Worm (Caenorhabditis elegans) whole organism, mixed stage, embryonic: ENCODE results near the gene str-82.

Experiments
- M03D4.4 ChIP-seq: sonication (generic microtip); optimal IDR thresholded peaks from 2 replicates; lab custom pipeline; 2017; ENCODE audit warnings: mild to moderate bottlenecking, missing genetic modification characterization, missing compliant biosample characterization
- bed-3 ChIP-seq: fragments of 200-800 bp; sonication (Bioruptor generic); optimal IDR thresholded peaks from 3 replicates; lab custom pipeline; 2018; ENCODE audit warnings: mild to moderate bottlenecking, missing genetic modification characterization, moderate library complexity, missing compliant biosample characterization
- ceh-43 ChIP-seq: fragments of 200-800 bp; sonication (Bioruptor generic); optimal IDR thresholded peaks from 2 replicates; lab custom pipeline; 2018; ENCODE audit warnings: mild to moderate bottlenecking, missing genetic modification characterization, moderate library complexity, missing compliant biosample characterization
- ces-1 ChIP-seq: fragments of 150-350 bp; optimal IDR thresholded peaks from 2 replicates; lab custom pipeline; 2014; ENCODE audit warnings: missing biosample characterization, missing genetic modification reagents, missing genetic modification characterization
- cnd-1 ChIP-seq: fragments of 200-800 bp; sonication (Bioruptor generic); optimal IDR thresholded peaks from 2 replicates; lab custom pipeline; 2018; ENCODE audit warnings: mild to moderate bottlenecking, missing genetic modification characterization, missing compliant biosample characterization
- elt-1 ChIP-seq: sonication (generic microtip); optimal IDR thresholded peaks from 2 replicates; lab custom pipeline; 2017; ENCODE audit warnings: missing genetic modification characterization, mild to moderate bottlenecking, missing compliant biosample characterization, antibody characterized with exemption, moderate library complexity, borderline replicate concordance; ENCODE audit not compliant: insufficient read depth
- elt-3 ChIP-seq: fragments of 150-350 bp; optimal IDR thresholded peaks from 2 replicates; lab custom pipeline; 2014; ENCODE audit warnings: missing biosample characterization, missing genetic modification characterization
- hlh-1 ChIP-seq: fragments of 150-350 bp; optimal IDR thresholded peaks from 2 replicates; lab custom pipeline; 2014; ENCODE audit warnings: missing biosample characterization, missing genetic modification reagents, missing genetic modification characterization
- lin-13 ChIP-seq: fragments of 150-350 bp; optimal IDR thresholded peaks from 2 replicates; lab custom pipeline; 2014; ENCODE audit warnings: missing biosample characterization, missing genetic modification characterization
- lin-32 ChIP-seq: fragments of 200-800 bp; sonication (Bioruptor generic); optimal IDR thresholded peaks from 2 replicates; lab custom pipeline; 2018; ENCODE audit warnings: mild to moderate bottlenecking, missing genetic modification characterization, missing compliant biosample characterization
- lsy-2 ChIP-seq: fragments of 150-350 bp; optimal IDR thresholded peaks from 2 replicates; lab custom pipeline; 2014; ENCODE audit warnings: missing biosample characterization, missing genetic modification characterization
- mab-5 ChIP-seq: fragments of 150-350 bp; optimal IDR thresholded peaks from 2 replicates; lab custom pipeline; 2014; ENCODE audit warnings: missing biosample characterization, missing genetic modification characterization
- mls-2 ChIP-seq: sonication (generic microtip); optimal IDR thresholded peaks from 2 replicates; lab custom pipeline; 2016; ENCODE audit warnings: mild to moderate bottlenecking, missing genetic modification characterization, moderate library complexity, missing compliant biosample characterization
- nhr-2 ChIP-seq: fragments of 150-350 bp; optimal IDR thresholded peaks from 2 replicates; lab custom pipeline; 2014; ENCODE audit warnings: missing biosample characterization, missing genetic modification characterization
- nhr-237 ChIP-seq: fragments of 150-350 bp; optimal IDR thresholded peaks from 2 replicates; lab custom pipeline; 2014; ENCODE audit warnings: missing biosample characterization, missing genetic modification characterization
- nhr-28 ChIP-seq: fragments of 150-350 bp; optimal IDR thresholded peaks from 2 replicates; lab custom pipeline; 2014; ENCODE audit warnings: missing biosample characterization, missing genetic modification characterization
- pha-4 ChIP-seq: fragments of 150-350 bp; optimal IDR thresholded peaks from 2 replicates; lab custom pipeline; 2018; ENCODE audit warnings: missing biosample characterization, missing genetic modification reagents, missing genetic modification characterization
- sem-2 ChIP-seq: fragments of 200-800 bp; sonication (Bioruptor generic); optimal IDR thresholded peaks from 2 replicates; lab custom pipeline; 2018; ENCODE audit warnings: mild to moderate bottlenecking, missing genetic modification characterization, missing compliant biosample characterization
- snpc-4 ChIP-seq: fragments of 150-350 bp; optimal IDR thresholded peaks from 2 replicates; lab custom pipeline; 2014; ENCODE audit warnings: missing biosample characterization, missing genetic modification characterization
- sptf-1 ChIP-seq: sonication (generic microtip); optimal IDR thresholded peaks from 2 replicates; lab custom pipeline; 2017; ENCODE audit warnings: mild to moderate bottlenecking, missing genetic modification characterization, moderate library complexity, missing compliant biosample characterization
- tbx-8 ChIP-seq: fragments of 200-800 bp; sonication (Bioruptor generic); optimal IDR thresholded peaks from 2 replicates; lab custom pipeline; 2018; ENCODE audit warnings: mild to moderate bottlenecking, missing genetic modification characterization, moderate library complexity, missing compliant biosample characterization
- unc-120 ChIP-seq: sonication (generic microtip); optimal IDR thresholded peaks from 2 replicates; lab custom pipeline; 2017; ENCODE audit warnings: missing genetic modification characterization, missing compliant biosample characterization; ENCODE audit not compliant: poor library complexity, severe bottlenecking
- unc-39 ChIP-seq: fragments of 150-350 bp; optimal IDR thresholded peaks from 2 replicates; lab custom pipeline; 2014; ENCODE audit warnings: missing biosample characterization, missing genetic modification characterization
- unc-62 ChIP-seq: fragments of 150-350 bp; optimal IDR thresholded peaks from 2 replicates; lab custom pipeline; 2014; ENCODE audit warnings: missing biosample characterization, missing genetic modification reagents, missing genetic modification characterization
- zip-8 ChIP-seq: fragments of 150-350 bp; optimal IDR thresholded peaks from 2 replicates; lab custom pipeline; 2014; ENCODE audit warnings: missing biosample characterization, missing genetic modification characterization
- ztf-11 ChIP-seq: fragments of 150-350 bp; optimal IDR thresholded peaks from 2 replicates; lab custom pipeline; 2014; ENCODE audit warnings: missing biosample characterization, missing genetic modification characterization

Gene str-82

ce11 chrV:3963715-3964114 lies 10.7 kb upstream of the str-82 start, which contains the start of gene cyp-34A7:
TSS of gene cyp-34A7 (minus strand) at chrV:3963815.
- TF ChIP-seq elt-3 (tag; lab: Kevin White, UChicago) (no peak), ces-1 (GFP tag; lab: Kevin White, UChicago) (no peak), lsy-2 (no peak)

ce11 chrV:3967762-3968161 lies 6.7 kb upstream of the str-82 start, which contains the start of gene cyp-34A8:
TSS of gene cyp-34A8 (minus strand) at chrV:3967823.
- TF ChIP-seq snpc-4 (tag; lab: Kevin White, UChicago), result no peak

ce11 chrV:3968929-3969328 lies 5.5 kb upstream of the str-82 start:
- TF ChIP-seq elt-1 (tag; lab: Kevin White, UChicago) (no peak), mab-5 (tag; lab: Kevin White, UChicago) (no peak), ztf-11 (no peak), mls-2 (tag; lab: Kevin White, UChicago) (no peak), hlh-1 (tag; lab: Kevin White, UChicago) (no peak), lin-13 (tag; lab: Kevin White, UChicago) (no peak), nhr-237 (tag; lab: Kevin White, UChicago) (no peak), lsy-2 (no peak), ceh-43 (GFP tag; lab: Kevin White, UChicago) (no peak), nhr-28 (tag; lab: Kevin White, UChicago) (no peak)
- TF ChIP-seq, all 35 proteins: peak for 0

- no peak for TF ChIP-seq elt-1 (tag; lab: Kevin White, UChicago)
- no peak for TF ChIP-seq snpc-4 (tag; lab: Kevin White, UChicago)
- TF ChIP-seq elt-3 (tag; lab: Kevin White, UChicago), result no peak
- TF ChIP-seq hlh-1 (tag; lab: Kevin White, UChicago), result no peak
- TF ChIP-seq sptf-1 (tag; lab: Kevin White, UChicago), result no peak
- TF ChIP-seq zip-8 (tag; lab: Kevin White, UChicago), result no peak
- no peak for TF ChIP-seq sem-2 (GFP tag; lab: Kevin White, UChicago)
- TF ChIP-seq ztf-11, result no peak
- no peak for TF ChIP-seq pha-4 (tag; lab: Kevin White, UChicago)
Measured at ce11 chrV:3969664-3970063, 4.8 kb upstream of the str-82 start.

ce11 chrV:3970410-3970809 lies 4.1 kb upstream of the str-82 start, which contains the start of gene cyp-34A9:
TSS of gene cyp-34A9 (minus strand) at chrV:3970540.
- TF ChIP-seq hlh-1 (tag; lab: Kevin White, UChicago) (no peak), ztf-11 (no peak), ces-1 (GFP tag; lab: Kevin White, UChicago) (no peak), elt-1 (tag; lab: Kevin White, UChicago) (no peak), cnd-1 (tag; lab: Kevin White, UChicago) (no peak), unc-39 (no peak), nhr-2 (no peak), snpc-4 (tag; lab: Kevin White, UChicago) (no peak), elt-3 (tag; lab: Kevin White, UChicago) (no peak), unc-120 (no peak), lin-13 (tag; lab: Kevin White, UChicago) (no peak), mls-2 (tag; lab: Kevin White, UChicago) (no peak), sem-2 (GFP tag; lab: Kevin White, UChicago) (no peak), M03D4.4 (tag; lab: Kevin White, UChicago) (no peak), lsy-2 (no peak), lin-32 (GFP tag; lab: Kevin White, UChicago) (no peak), bed-3 (GFP tag; lab: Kevin White, UChicago) (no peak)

- no peak for TF ChIP-seq unc-62 (GFP tag; lab: Kevin White, UChicago)
Measured at ce11 chrV:3972846-3973245, 1.6 kb upstream of the str-82 start, which contains the start of gene cyp-34A10. TSS of gene cyp-34A10 (minus strand) at chrV:3972991.

ce11 chrV:3976964-3977363 lies 2.5 kb downstream of the str-82 start, which contains the start of gene str-83:
TSS of gene str-83 (plus strand) at chrV:3977264.
- TF ChIP-seq pha-4 (tag; lab: Kevin White, UChicago) (no peak), tbx-8 (GFP tag; lab: Kevin White, UChicago) (no peak), mab-5 (tag; lab: Kevin White, UChicago) (no peak), sem-2 (GFP tag; lab: Kevin White, UChicago) (no peak), ceh-43 (GFP tag; lab: Kevin White, UChicago) (no peak)
